Fruit fly (Drosophila melanogaster) whole organism, adult: ENCODE results near the gene CG4822.

Source experiments
- CG11617 ChIP-seq: fragments of 200-800 bp; sonication (Bioruptor generic); optimal IDR thresholded peaks from 2 replicates; lab custom pipeline; 2017; ENCODE audit warnings: mild to moderate bottlenecking, missing biosample characterization, missing genetic modification reagents, missing genetic modification characterization
- CG12768 ChIP-seq: fragments of 200-800 bp; sonication (Bioruptor generic); optimal IDR thresholded peaks from 2 replicates; lab custom pipeline; 2017; ENCODE audit warnings: missing biosample characterization, missing genetic modification characterization, mild to moderate bottlenecking, moderate library complexity, missing genetic modification reagents
- CG14711 ChIP-seq: fragments of 200-800 bp; sonication (Bioruptor generic); optimal IDR thresholded peaks from 2 replicates; lab custom pipeline; 2018; ENCODE audit warnings: missing biosample characterization, mild to moderate bottlenecking, missing genetic modification characterization, moderate library complexity
- CG1620 ChIP-seq: fragments of 200-800 bp; sonication (Bioruptor generic); optimal IDR thresholded peaks from 2 replicates; lab custom pipeline; 2016; ENCODE audit warnings: missing biosample characterization, missing genetic modification characterization
- CG33017 ChIP-seq: fragments of 200-800 bp; sonication (Bioruptor generic); optimal IDR thresholded peaks from 2 replicates; lab custom pipeline; 2018; ENCODE audit warnings: missing biosample characterization, mild to moderate bottlenecking, missing genetic modification characterization, moderate library complexity
- CG5204 ChIP-seq: fragments of 200-800 bp; sonication (Bioruptor generic); optimal IDR thresholded peaks from 2 replicates; lab custom pipeline; 2016; ENCODE audit warnings: missing biosample characterization, missing genetic modification characterization
- CG7045 ChIP-seq: fragments of 200-800 bp; sonication (Bioruptor generic); optimal IDR thresholded peaks from 2 replicates; lab custom pipeline; 2017; ENCODE audit warnings: missing biosample characterization, mild to moderate bottlenecking, missing genetic modification characterization
- CG7101 ChIP-seq: fragments of 200-800 bp; sonication (Bioruptor generic); optimal IDR thresholded peaks from 2 replicates; lab custom pipeline; 2018; ENCODE audit warnings: missing biosample characterization, mild to moderate bottlenecking, missing genetic modification characterization, moderate library complexity
- Clk ChIP-seq: fragments of 200-800 bp; sonication (Bioruptor generic); optimal IDR thresholded peaks from 2 replicates; lab custom pipeline; 2017; ENCODE audit warnings: missing biosample characterization, missing genetic modification characterization
- Crg-1 ChIP-seq: fragments of 200-800 bp; sonication (Bioruptor generic); optimal IDR thresholded peaks from 2 replicates; lab custom pipeline; 2016; ENCODE audit warnings: missing biosample characterization, missing genetic modification characterization
- Hr96 ChIP-seq: fragments of 200-800 bp; sonication (Bioruptor generic); optimal IDR thresholded peaks from 2 replicates; lab custom pipeline; 2016; ENCODE audit warnings: missing biosample characterization, missing genetic modification characterization
- Mnt ChIP-seq: fragments of 200-800 bp; sonication (Bioruptor generic); optimal IDR thresholded peaks from 2 replicates; lab custom pipeline; 2016; ENCODE audit warnings: missing biosample characterization, mild to moderate bottlenecking, missing genetic modification characterization
- bab1 ChIP-seq: fragments of 200-800 bp; sonication (Bioruptor generic); optimal IDR thresholded peaks from 3 replicates; lab custom pipeline; 2019; ENCODE audit warnings: missing biosample characterization, mild to moderate bottlenecking, missing genetic modification characterization, moderate library complexity
- cic ChIP-seq: fragments of 200-800 bp; sonication (Bioruptor generic); optimal IDR thresholded peaks from 2 replicates; lab custom pipeline; 2017; ENCODE audit warnings: missing biosample characterization, mild to moderate bottlenecking, missing genetic modification characterization, moderate library complexity
- cnc ChIP-seq, 2 experiments: fragments of >200 bp; optimal IDR thresholded peaks; 2 replicates each; lab custom pipeline; 2017
- kay ChIP-seq: fragments of 200-800 bp; sonication (Bioruptor generic); peaks from one replicate; lab custom pipeline; 2016; ENCODE audit warnings: missing biosample characterization, missing genetic modification characterization, borderline replicate concordance
- ovo ChIP-seq: fragments of 200-800 bp; sonication (Bioruptor generic); optimal IDR thresholded peaks from 2 replicates; lab custom pipeline; 2016; ENCODE audit warnings: missing biosample characterization, missing genetic modification characterization
- pad ChIP-seq: fragments of 200-800 bp; sonication (Bioruptor generic); optimal IDR thresholded peaks from 3 replicates; lab custom pipeline; 2017; ENCODE audit warnings: missing biosample characterization, missing genetic modification characterization, mild to moderate bottlenecking, moderate library complexity, missing genetic modification reagents
- tj ChIP-seq: fragments of 200-800 bp; sonication (Bioruptor generic); optimal IDR thresholded peaks from 3 replicates; lab custom pipeline; 2017; ENCODE audit warnings: missing biosample characterization, mild to moderate bottlenecking, missing genetic modification characterization, moderate library complexity
- toe ChIP-seq: fragments of 200-800 bp; sonication (Bioruptor generic); optimal IDR thresholded peaks from 2 replicates; lab custom pipeline; 2016; ENCODE audit warnings: missing biosample characterization, missing genetic modification characterization

Gene CG4822

dm6 chr2L:107476-108436 is 13.8 kb downstream of the CG4822 start:
- TF ChIP-seq Clk (no peak), bab1 (GFP tag; lab: Kevin White, UChicago) (no peak), Hr96 (no peak), Mnt (GFP tag; lab: Kevin White, UChicago) (peak; percentile 84), CG11617 (GFP tag; lab: Kevin White, UChicago) (no peak), CG7045 (GFP tag; lab: Kevin White, UChicago) (no peak), CG33017 (tag; lab: Kevin White, UChicago) (peak; percentile 11), CG5204 (no peak), cic (GFP tag; lab: Kevin White, UChicago) (peak; percentile 17), pad (GFP tag; lab: Kevin White, UChicago) (no peak), Crg-1 (GFP tag; lab: Kevin White, UChicago) (peak; percentile 7), CG7101 (tag; lab: Kevin White, UChicago) (no peak), CG1620 (no peak), CG14711 (tag; lab: Kevin White, UChicago) (no peak), tj (GFP tag; lab: Kevin White, UChicago) (peak; percentile 40), cnc (optimal IDR thresholded peaks at IDR 0.05; lab: Kevin White, UChicago) (peak; percentile 74 to 84), kay (no peak), ovo (no peak), CG12768 (GFP tag; lab: Kevin White, UChicago) (peak; percentile 33), toe (no peak)

- TF ChIP-seq CG14711 (tag; lab: Kevin White, UChicago): no peak
- TF ChIP-seq cnc (optimal IDR thresholded peaks at IDR 0.05; lab: Kevin White, UChicago): peak in 1 of 2 experiments; percentile 54
Observed at dm6 chr2L:107032-107431, 14.5 kb downstream of the CG4822 start.

- TF ChIP-seq ovo (no peak), CG5204 (no peak), toe (no peak), bab1 (GFP tag; lab: Kevin White, UChicago) (peak; percentile 10), kay (peak; percentile 81)
Observed at dm6 chr2L:106540-106939, 15.0 kb downstream of the CG4822 start, which contains the start of the genes Nhe1 and Sam-S. Nhe1 (minus strand) TSS chr2L:106732. Sam-S (plus strand) TSS chr2L:106903.

dm6 chr2L:102161-102761 is 19.3 kb downstream of the CG4822 start, which contains the start of gene Creld:
Creld (plus strand) TSS chr2L:102380.
- no peak for TF ChIP-seq CG1620
- TF ChIP-seq Mnt (GFP tag; lab: Kevin White, UChicago): peak; percentile 7
- TF ChIP-seq CG12768 (GFP tag; lab: Kevin White, UChicago): no peak
- peak; percentile 10 for TF ChIP-seq cic (GFP tag; lab: Kevin White, UChicago)
- peak; percentile 74 for TF ChIP-seq bab1 (GFP tag; lab: Kevin White, UChicago)
- TF ChIP-seq CG11617 (GFP tag; lab: Kevin White, UChicago): peak; percentile 23
- TF ChIP-seq kay: no peak
- peak; percentile 18 for TF ChIP-seq pad (GFP tag; lab: Kevin White, UChicago)

dm6 chr2L:94639-95059 is 26.9 kb downstream of the CG4822 start, which contains the start of gene Zir:
Zir (plus strand) TSS chr2L:94739.
- TF ChIP-seq CG14711 (tag; lab: Kevin White, UChicago): peak; percentile 7
- TF ChIP-seq cic (GFP tag; lab: Kevin White, UChicago): no peak
- no peak for TF ChIP-seq ovo
- no peak for TF ChIP-seq pad (GFP tag; lab: Kevin White, UChicago)
- no peak for TF ChIP-seq CG1620
- TF ChIP-seq bab1 (GFP tag; lab: Kevin White, UChicago): peak; percentile 41
- TF ChIP-seq kay: peak; percentile 7
- peak; percentile 3 for TF ChIP-seq CG11617 (GFP tag; lab: Kevin White, UChicago)
- peak; percentile 30 for TF ChIP-seq Mnt (GFP tag; lab: Kevin White, UChicago)
- no peak for TF ChIP-seq CG12768 (GFP tag; lab: Kevin White, UChicago)

- TF ChIP-seq CG33017 (tag; lab: Kevin White, UChicago): no peak
- no peak for TF ChIP-seq Crg-1 (GFP tag; lab: Kevin White, UChicago)
- no peak for TF ChIP-seq CG5204
- no peak for TF ChIP-seq cnc (optimal IDR thresholded peaks at IDR 0.05; lab: Kevin White, UChicago)
- TF ChIP-seq CG7101 (tag; lab: Kevin White, UChicago): no peak
- TF ChIP-seq bab1 (GFP tag; lab: Kevin White, UChicago): no peak
- TF ChIP-seq Mnt (GFP tag; lab: Kevin White, UChicago): no peak
- TF ChIP-seq Hr96: no peak
- no peak for TF ChIP-seq CG11617 (GFP tag; lab: Kevin White, UChicago)
- no peak for TF ChIP-seq cic (GFP tag; lab: Kevin White, UChicago)
Observed at dm6 chr2L:94096-94495, 27.5 kb downstream of the CG4822 start.
